Worm (Caenorhabditis elegans) whole organism, L1 larva: ENCODE measurements around the gene xpd-1.

Experiments
- jun-1 ChIP-seq: fragments of 150-350 bp; optimal IDR thresholded peaks from 2 replicates; lab custom pipeline; 2014; ENCODE audit warnings: missing biosample characterization, missing genetic modification reagents, missing genetic modification characterization
- pag-3 ChIP-seq: sonication (generic microtip); optimal IDR thresholded peaks from 2 replicates; lab custom pipeline; 2017; ENCODE audit warnings: missing genetic modification characterization, mild to moderate bottlenecking, missing compliant biosample characterization, antibody characterized with exemption, borderline replicate concordance; ENCODE audit not compliant: insufficient read depth
- skn-1 ChIP-seq: fragments of 150-350 bp; optimal IDR thresholded peaks from 2 replicates; lab custom pipeline; 2014; ENCODE audit warnings: missing biosample characterization, missing genetic modification characterization

DNA sequence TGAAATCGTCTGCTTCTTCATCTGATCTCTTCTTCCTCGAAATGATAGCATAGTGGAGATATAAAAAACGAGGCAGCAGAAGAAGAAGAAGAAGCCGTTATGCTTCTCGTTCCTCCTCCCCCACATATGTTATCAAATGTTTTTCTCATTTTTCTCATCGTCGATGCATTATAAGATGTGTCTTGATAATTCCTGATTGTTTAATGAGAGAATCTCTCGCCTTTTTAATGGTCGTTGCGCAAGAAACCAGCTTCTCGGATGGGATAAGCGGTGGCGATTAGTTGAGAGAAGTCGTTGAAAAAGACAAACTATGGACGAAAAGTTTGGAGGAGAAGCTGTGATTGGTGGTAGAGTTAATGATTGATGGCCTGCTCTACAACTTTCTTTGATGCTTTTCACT is 29.6 kb downstream of the xpd-1 start, which contains the start of gene Y50D7A.13:
- TF ChIP-seq pag-3 (tag; lab: Kevin White, UChicago) = no peak
- TF ChIP-seq jun-1 = no peak
- TF ChIP-seq skn-1 (tag; lab: Kevin White, UChicago) = no peak
